Fruit fly (Drosophila melanogaster) whole organism, embryonic: ENCODE measurements around the gene CG34242.

Experiments
- Abd-B ChIP-seq: fragments of 200-800 bp; sonication (Bioruptor generic); optimal IDR thresholded peaks from 2 replicates; lab custom pipeline; 2018; ENCODE audit warnings: missing biosample characterization, mild to moderate bottlenecking, missing genetic modification characterization, moderate library complexity
- Bgb ChIP-seq: fragments of 200-800 bp; sonication (Bioruptor generic); IDR thresholded peaks from 2 replicates; pipeline ENCODE4 v1.3.6; 2022; ENCODE audit warnings: missing biosample characterization, missing genetic modification characterization; ENCODE audit not compliant: partially characterized antibody
- Blimp-1 ChIP-seq: fragments of 200-800 bp; sonication (Bioruptor generic); optimal IDR thresholded peaks from 3 replicates; lab custom pipeline; 2018; ENCODE audit warnings: missing biosample characterization, missing genetic modification characterization, mild to moderate bottlenecking, moderate library complexity, missing genetic modification reagents
- CG10267 ChIP-seq: fragments of 200-800 bp; sonication (Bioruptor generic); optimal IDR thresholded peaks from 2 replicates; lab custom pipeline; 2018; ENCODE audit warnings: missing biosample characterization, mild to moderate bottlenecking, missing genetic modification characterization, moderate library complexity
- CG11247 ChIP-seq: fragments of 200-800 bp; sonication (Bioruptor generic); IDR thresholded peaks from 2 replicates; pipeline ENCODE4 v1.3.6; 2022; ENCODE audit warnings: missing biosample characterization, missing genetic modification characterization
- CG1233 ChIP-seq: fragments of 200-800 bp; sonication (Bioruptor generic); optimal IDR thresholded peaks from 4 replicates; lab custom pipeline; 2018; ENCODE audit warnings: missing biosample characterization, mild to moderate bottlenecking, missing genetic modification characterization
- CG13287 ChIP-seq: fragments of 200-800 bp; sonication (Bioruptor generic); IDR thresholded peaks from 2 replicates; pipeline ENCODE4 v1.3.6; 2022; ENCODE audit warnings: missing biosample characterization, missing genetic modification characterization; ENCODE audit not compliant: partially characterized antibody
- CG15601 ChIP-seq: fragments of 200-800 bp; sonication (Bioruptor generic); optimal IDR thresholded peaks from 3 replicates; lab custom pipeline; 2019; ENCODE audit warnings: missing biosample characterization, mild to moderate bottlenecking, missing genetic modification characterization, moderate library complexity
- CG1603 ChIP-seq: fragments of 200-800 bp; sonication (Bioruptor generic); optimal IDR thresholded peaks from 2 replicates; lab custom pipeline; 2019; ENCODE audit warnings: missing biosample characterization, mild to moderate bottlenecking, missing genetic modification characterization, moderate library complexity
- CG16779 ChIP-seq: fragments of 200-800 bp; sonication (Bioruptor generic); IDR thresholded peaks from 2 replicates; pipeline ENCODE4 v1.3.6; 2022; ENCODE audit warnings: missing biosample characterization, missing genetic modification characterization
- CG17359 ChIP-seq: fragments of 200-800 bp; sonication (Bioruptor generic); optimal IDR thresholded peaks from 3 replicates; lab custom pipeline; 2018; ENCODE audit warnings: missing biosample characterization, mild to moderate bottlenecking, missing genetic modification characterization, moderate library complexity
- CG17802 ChIP-seq: fragments of 200-800 bp; sonication (Bioruptor generic); optimal IDR thresholded peaks from 2 replicates; lab custom pipeline; 2018; ENCODE audit warnings: missing biosample characterization, mild to moderate bottlenecking, missing genetic modification characterization, moderate library complexity
- CG18476 ChIP-seq: fragments of 200-800 bp; sonication (Bioruptor generic); optimal IDR thresholded peaks from 2 replicates; lab custom pipeline; 2016; ENCODE audit warnings: missing biosample characterization, mild to moderate bottlenecking, missing genetic modification characterization
- CG18764 ChIP-seq: fragments of 200-800 bp; sonication (Bioruptor generic); optimal IDR thresholded peaks from 3 replicates; lab custom pipeline; 2016; ENCODE audit warnings: missing biosample characterization, missing genetic modification characterization
- CG30431 ChIP-seq: fragments of 200-800 bp; sonication (Bioruptor generic); optimal IDR thresholded peaks from 2 replicates; lab custom pipeline; 2017; ENCODE audit warnings: missing biosample characterization, missing genetic modification characterization
- CG31365 ChIP-seq: fragments of 200-800 bp; sonication (Bioruptor generic); optimal IDR thresholded peaks from 2 replicates; lab custom pipeline; 2018; ENCODE audit warnings: missing biosample characterization, mild to moderate bottlenecking, missing genetic modification characterization
- CG43689 ChIP-seq: fragments of 200-800 bp; sonication (Bioruptor generic); IDR thresholded peaks from 2 replicates; pipeline ENCODE4 v1.3.6; 2022; ENCODE audit warnings: missing biosample characterization, missing genetic modification characterization
- CG5180 ChIP-seq: fragments of 200-800 bp; sonication (Bioruptor generic); optimal IDR thresholded peaks from 3 replicates; lab custom pipeline; 2017; ENCODE audit warnings: missing biosample characterization, missing genetic modification characterization, mild to moderate bottlenecking, moderate library complexity, missing genetic modification reagents
- CG6813 ChIP-seq: fragments of 200-800 bp; sonication (Bioruptor generic); optimal IDR thresholded peaks from 2 replicates; lab custom pipeline; 2017; ENCODE audit warnings: missing biosample characterization, missing genetic modification characterization, mild to moderate bottlenecking, moderate library complexity, missing genetic modification reagents
- CG7928 ChIP-seq: fragments of 200-800 bp; sonication (Bioruptor generic); optimal IDR thresholded peaks from 2 replicates; lab custom pipeline; 2017; ENCODE audit warnings: missing biosample characterization, mild to moderate bottlenecking, missing genetic modification characterization
- CG8359 ChIP-seq: fragments of 200-800 bp; sonication (Bioruptor generic); optimal IDR thresholded peaks from 2 replicates; lab custom pipeline; 2017; ENCODE audit warnings: missing biosample characterization, mild to moderate bottlenecking, missing genetic modification characterization, borderline replicate concordance
- CG8944 ChIP-seq: fragments of 200-800 bp; sonication (Bioruptor generic); optimal IDR thresholded peaks from 3 replicates; lab custom pipeline; 2016; ENCODE audit warnings: missing biosample characterization, missing genetic modification characterization
- CG9876 ChIP-seq: fragments of 200-800 bp; sonication (Bioruptor generic); optimal IDR thresholded peaks from 2 replicates; lab custom pipeline; 2016; ENCODE audit warnings: missing biosample characterization, missing genetic modification characterization
- CHES-1-like ChIP-seq: fragments of 200-800 bp; sonication (Bioruptor generic); optimal IDR thresholded peaks from 2 replicates; lab custom pipeline; 2016; ENCODE audit warnings: missing biosample characterization, missing genetic modification characterization
- Doc2 ChIP-seq: fragments of 200-800 bp; sonication (Bioruptor generic); IDR thresholded peaks from 2 replicates; pipeline ENCODE4 v1.3.6; 2022; ENCODE audit warnings: missing biosample characterization, missing genetic modification characterization
- HLH54F ChIP-seq: fragments of 200-800 bp; sonication (Bioruptor generic); optimal IDR thresholded peaks from 3 replicates; lab custom pipeline; 2016; ENCODE audit warnings: missing biosample characterization, missing genetic modification characterization
- HLHmδ ChIP-seq: fragments of 200-800 bp; sonication (Bioruptor generic); optimal IDR thresholded peaks from 2 replicates; lab custom pipeline; 2018; ENCODE audit warnings: missing biosample characterization, mild to moderate bottlenecking, missing genetic modification characterization, moderate library complexity
- HmgD ChIP-seq: fragments of 200-800 bp; sonication (Bioruptor generic); optimal IDR thresholded peaks from 3 replicates; lab custom pipeline; 2016; ENCODE audit warnings: missing biosample characterization, missing genetic modification characterization
- HmgZ ChIP-seq: fragments of 200-800 bp; sonication (Bioruptor generic); optimal IDR thresholded peaks from 2 replicates; lab custom pipeline; 2018; ENCODE audit warnings: missing biosample characterization, mild to moderate bottlenecking, missing genetic modification characterization
- Hmx ChIP-seq: fragments of 200-800 bp; sonication (Bioruptor generic); optimal IDR thresholded peaks from 2 replicates; lab custom pipeline; 2016; ENCODE audit warnings: missing biosample characterization, missing genetic modification characterization
- Ptx1 ChIP-seq: fragments of 200-800 bp; sonication (Bioruptor generic); IDR thresholded peaks from 2 replicates; pipeline ENCODE4 v1.3.6; 2022; ENCODE audit warnings: missing biosample characterization, missing genetic modification characterization
- Sin3A ChIP-seq: fragments of >200 bp; optimal IDR thresholded peaks from 2 replicates; lab custom pipeline; 2018
- Sry-β ChIP-seq: fragments of 200-800 bp; sonication (Bioruptor generic); optimal IDR thresholded peaks from 2 replicates; lab custom pipeline; 2018; ENCODE audit warnings: missing biosample characterization, mild to moderate bottlenecking, missing genetic modification characterization, moderate library complexity
- Trl ChIP-seq, 3 experiments: fragments of >200 bp in 2 of 3; fragments of 200-800 bp in 1 of 3; sonication (Bioruptor generic) in 1 of 3; optimal IDR thresholded peaks; 2 replicates in 1 of 3; 3 replicates in 2 of 3; lab custom pipeline; 2016 to 2017; ENCODE audit warnings: missing biosample characterization in 1 of 3, missing genetic modification characterization in 1 of 3
- bcd ChIP-seq: fragments of 200-800 bp; sonication (Bioruptor generic); optimal IDR thresholded peaks from 2 replicates; lab custom pipeline; 2017; ENCODE audit warnings: missing biosample characterization, mild to moderate bottlenecking, missing genetic modification characterization
- cas ChIP-seq: fragments of 200-800 bp; sonication (Bioruptor generic); IDR thresholded peaks from 2 replicates; pipeline ENCODE4 v1.3.6; 2022; ENCODE audit warnings: missing biosample characterization, missing genetic modification characterization
- chinmo ChIP-seq: fragments of 200-800 bp; sonication (Bioruptor generic); IDR thresholded peaks from 4 replicates; pipeline ENCODE4 v1.3.6; 2022; ENCODE audit warnings: missing biosample characterization, missing genetic modification characterization; ENCODE audit not compliant: partially characterized antibody
- chm ChIP-seq: fragments of 200-800 bp; sonication (Bioruptor generic); IDR thresholded peaks from 2 replicates; pipeline ENCODE4 v1.3.6; 2022; ENCODE audit warnings: missing biosample characterization, missing genetic modification characterization
- ci ChIP-seq: fragments of 200-800 bp; sonication (Bioruptor generic); IDR thresholded peaks from 3 replicates; pipeline ENCODE4 v1.3.6; 2022; ENCODE audit warnings: missing biosample characterization, missing genetic modification characterization
- croc ChIP-seq: fragments of 200-800 bp; sonication (Bioruptor generic); conservative IDR thresholded peaks from 3 replicates; pipeline ENCODE4 v1.3.6; 2022; ENCODE audit warnings: missing biosample characterization, missing genetic modification characterization
- dan ChIP-seq: fragments of 200-800 bp; sonication (Bioruptor generic); IDR thresholded peaks from 2 replicates; pipeline ENCODE4 v1.3.6; 2022; ENCODE audit warnings: missing biosample characterization, missing genetic modification characterization
- dm ChIP-seq: fragments of 200-800 bp; sonication (Bioruptor generic); optimal IDR thresholded peaks from 3 replicates; lab custom pipeline; 2016; ENCODE audit warnings: missing biosample characterization, missing genetic modification characterization
- kay ChIP-seq: fragments of 200-800 bp; sonication (Bioruptor generic); optimal IDR thresholded peaks from 2 replicates; lab custom pipeline; 2016; ENCODE audit warnings: missing biosample characterization, missing genetic modification characterization
- lola ChIP-seq, 3 experiments: fragments of >200 bp in 2 of 3; fragments of 200-800 bp in 1 of 3; sonication (Bioruptor generic) in 1 of 3; optimal IDR thresholded peaks; 2 replicates each; lab custom pipeline; 2017 to 2019; ENCODE audit warnings: missing biosample characterization in 3 of 3, missing genetic modification characterization in 3 of 3, mild to moderate bottlenecking in 1 of 3, moderate library complexity in 1 of 3
- repo ChIP-seq: fragments of 200-800 bp; sonication (Bioruptor generic); optimal IDR thresholded peaks from 2 replicates; lab custom pipeline; 2016; ENCODE audit warnings: missing biosample characterization, missing genetic modification characterization
- seq ChIP-seq: fragments of 200-800 bp; sonication (Bioruptor generic); IDR thresholded peaks from 2 replicates; pipeline ENCODE4 v1.3.6; 2022; ENCODE audit warnings: missing biosample characterization, missing genetic modification characterization
- unpg ChIP-seq: fragments of 200-800 bp; sonication (Bioruptor generic); optimal IDR thresholded peaks from 3 replicates; lab custom pipeline; 2018; ENCODE audit warnings: missing biosample characterization, mild to moderate bottlenecking, missing genetic modification characterization, moderate library complexity
- wdn ChIP-seq: fragments of 200-800 bp; sonication (Bioruptor generic); IDR thresholded peaks from 2 replicates; pipeline ENCODE4 v1.3.6; 2022; ENCODE audit warnings: missing biosample characterization, missing genetic modification characterization
- zf30C ChIP-seq: fragments of 200-800 bp; sonication (Bioruptor generic); optimal IDR thresholded peaks from 3 replicates; lab custom pipeline; 2018; ENCODE audit warnings: missing biosample characterization, mild to moderate bottlenecking, missing genetic modification characterization

Gene CG34242

DNA sequence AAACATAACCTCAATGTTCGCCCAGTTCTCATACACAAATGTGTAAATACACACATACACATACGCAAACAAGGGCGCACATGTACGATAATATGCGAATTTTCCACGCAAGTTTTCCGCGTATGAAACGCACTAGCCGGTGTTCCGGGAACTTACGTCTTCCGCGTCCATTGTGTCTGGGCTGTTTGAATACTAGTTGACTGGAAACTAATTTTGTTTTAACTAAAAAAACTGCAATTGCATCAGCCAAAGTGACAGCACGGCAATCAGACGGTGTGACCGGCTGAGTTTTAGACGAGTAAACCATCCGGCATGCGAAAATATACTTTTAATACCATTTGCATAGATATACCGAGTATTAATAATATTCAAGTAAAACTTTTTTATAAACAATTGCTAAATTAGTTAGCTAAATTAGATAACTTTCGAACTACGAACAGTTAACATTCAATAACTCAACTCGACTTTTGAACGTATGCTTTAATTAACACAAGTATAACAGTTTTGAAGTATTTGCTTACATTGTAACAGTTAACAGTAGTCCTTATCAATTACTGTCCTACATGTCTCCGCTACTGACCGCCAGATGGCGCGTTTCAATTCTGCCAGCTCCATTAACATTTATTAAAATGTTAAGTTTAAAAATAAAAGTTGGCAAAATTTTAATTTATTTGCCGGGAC lies 7.2 kb upstream of the CG34242 start, which contains the start of gene eIF2beta (continued):
- TF ChIP-seq CG13287 (GFP tag; lab: Robert Waterston, UW) (peak; percentile 42; the same call in 1 of the 2 replicates), Hmx (GFP tag; lab: Kevin White, UChicago) (no peak), HmgZ (tag; lab: Kevin White, UChicago) (no peak), repo (no peak), CG1603 (peak; percentile 37), Abd-B (no peak), bcd (GFP tag; lab: Kevin White, UChicago) (no peak), CG17802 (tag; lab: Kevin White, UChicago) (peak; percentile 26), chinmo (GFP tag; lab: Robert Waterston, UW) (peak; percentile 78; the same call in 3 of the 4 replicates), zf30C (no peak), dan (GFP tag; lab: Robert Waterston, UW) (no peak), CG31365 (tag; lab: Kevin White, UChicago) (peak; percentile 42), CG43689 (GFP tag; lab: Robert Waterston, UW) (no peak), HLH54F (GFP tag; lab: Kevin White, UChicago) (no peak), ci (GFP tag; lab: Robert Waterston, UW) (peak; percentile 72), Trl (optimal IDR thresholded peaks at IDR 0.05; lab: Kevin White, UChicago) (no peak), Trl (GFP tag; optimal IDR thresholded peaks at IDR 0.05; lab: Kevin White, UChicago) (peak; percentile 18), croc (GFP tag; lab: Robert Waterston, UW) (no peak), CG18476 (GFP tag; lab: Kevin White, UChicago) (peak; percentile 41), Bgb (peak; percentile 37; the same call in 1 of the 2 replicates), lola (GFP tag; optimal IDR thresholded peaks at IDR 0.05; lab: Kevin White, UChicago) (no peak), CG30431 (no peak), Ptx1 (GFP tag; lab: Robert Waterston, UW) (no peak), CG1233 (GFP tag; lab: Kevin White, UChicago) (peak; percentile 48), CG11247 (no peak), dm (GFP tag; lab: Kevin White, UChicago) (peak; percentile 84), CG15601 (tag; lab: Kevin White, UChicago) (peak; percentile 52), CG10267 (tag; lab: Kevin White, UChicago) (peak; percentile 51), cas (no peak), seq (GFP tag; lab: Robert Waterston, UW) (no peak), Blimp-1 (GFP tag; lab: Kevin White, UChicago) (peak; percentile 19), CG17359 (tag; lab: Kevin White, UChicago) (peak; percentile 45), kay (GFP tag; lab: Kevin White, UChicago) (no peak), HLHmδ (GFP tag; lab: Kevin White, UChicago) (peak; percentile 57)

DNA sequence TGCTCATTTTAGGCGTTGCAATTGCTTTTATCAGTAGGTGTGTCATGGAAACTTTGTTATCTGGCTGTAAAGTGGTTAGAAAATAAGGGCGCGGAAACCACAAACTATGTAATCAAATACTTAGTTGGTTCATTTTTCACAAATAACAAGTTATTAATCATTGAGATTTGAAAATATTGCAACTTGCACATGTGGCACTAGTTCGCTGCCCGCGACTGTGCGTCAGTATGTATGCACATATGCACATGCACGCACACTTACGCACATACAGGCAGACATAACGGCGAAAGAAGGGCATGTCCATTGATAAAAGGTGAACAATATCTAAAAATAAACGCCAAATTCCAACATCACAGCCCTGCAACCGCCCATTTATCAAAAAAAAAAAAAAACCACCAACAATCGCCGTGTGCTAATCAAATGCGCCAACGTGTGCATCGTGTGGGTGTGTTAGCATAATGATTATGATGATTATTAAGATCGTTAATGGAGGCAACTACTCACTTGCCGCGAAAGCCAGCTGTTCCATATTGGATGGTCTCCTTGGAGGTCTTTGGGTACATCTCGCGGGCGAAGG lies 4.3 kb upstream of the CG34242 start:
- TF ChIP-seq wdn (GFP tag; lab: Robert Waterston, UW) (peak; percentile 22; the same call in 1 of the 2 replicates), CHES-1-like (GFP tag; lab: Kevin White, UChicago) (no peak), chm (peak; percentile 54; the same call in 1 of the 2 replicates), CG8944 (GFP tag; lab: Kevin White, UChicago) (peak; percentile 53), unpg (GFP tag; lab: Kevin White, UChicago) (peak; percentile 66), CG1603 (peak; percentile 75), Ptx1 (GFP tag; lab: Robert Waterston, UW) (peak; percentile 26; the same call in 1 of the 2 replicates), Sin3A (no peak), CG16779 (no peak), Sry-β (GFP tag; lab: Kevin White, UChicago) (no peak), Doc2 (no peak), CG6813 (GFP tag; lab: Kevin White, UChicago) (peak; percentile 31), CG18764 (GFP tag; lab: Kevin White, UChicago) (no peak), CG8359 (GFP tag; lab: Kevin White, UChicago) (peak; percentile 30), CG5180 (GFP tag; lab: Kevin White, UChicago) (peak; percentile 25), CG9876 (GFP tag; lab: Kevin White, UChicago) (no peak), CG7928 (no peak), HmgD (no peak)
